Worm (Caenorhabditis elegans): ENCODE data around the gene ZK829.1.

- no peak for TF ChIP-seq akir-1 (GFP tag; optimal IDR thresholded peaks at IDR 0.05)
- no peak for TF ChIP-seq sptf-2 (GFP tag; optimal IDR thresholded peaks at IDR 0.05)
- TF ChIP-seq F55B11.4 (tag; optimal IDR thresholded peaks at IDR 0.05; ENCODE audit: borderline replicate concordance, insufficient read depth) = no peak
- TF ChIP-seq F57A8.1 (GFP tag; optimal IDR thresholded peaks at IDR 0.05) = no peak
- TF ChIP-seq egl-18 (GFP tag; IDR thresholded peaks at IDR 0.05) = no peak
- no peak for TF ChIP-seq unc-62 (GFP tag; optimal IDR thresholded peaks at IDR 0.05)
- TF ChIP-seq let-607 (tag; optimal IDR thresholded peaks at IDR 0.05) = no peak
- TF ChIP-seq ccch-3 (GFP tag; optimal IDR thresholded peaks at IDR 0.05) = no peak
These were observed 44.5 kb downstream of the ZK829.1 start for ce11 chrIV:11897710-11898109.
